Worm (Caenorhabditis elegans): ENCODE measurements around the gene B0198.3.

ce11 chrX:12086297-12086696, 29.4 kb upstream of the B0198.3 start:
- no peak for TF ChIP-seq ama-1 (optimal IDR thresholded peaks at IDR 0.05)
- TF ChIP-seq nfya-1 (tag; optimal IDR thresholded peaks at IDR 0.05; ENCODE audit: insufficient read depth): no peak
- TF ChIP-seq nhr-237 (tag; optimal IDR thresholded peaks at IDR 0.05): no peak
- TF ChIP-seq nhr-12 (tag; optimal IDR thresholded peaks at IDR 0.05): no peak
- TF ChIP-seq nhr-77 (tag; optimal IDR thresholded peaks at IDR 0.05): no peak

All from whole organism, L3 larva.